Fruit fly (Drosophila melanogaster) S2 (cell line): ENCODE measurements around the gene Psn.

Source experiments
- CG8478 ChIP-seq: fragments of >200 bp; optimal IDR thresholded peaks from 2 replicates; lab custom pipeline; 2018
- CTCF ChIP-seq, 2 experiments: fragments of >200 bp; optimal IDR thresholded peaks; 2 replicates each; lab custom pipeline; 2018

DNA sequence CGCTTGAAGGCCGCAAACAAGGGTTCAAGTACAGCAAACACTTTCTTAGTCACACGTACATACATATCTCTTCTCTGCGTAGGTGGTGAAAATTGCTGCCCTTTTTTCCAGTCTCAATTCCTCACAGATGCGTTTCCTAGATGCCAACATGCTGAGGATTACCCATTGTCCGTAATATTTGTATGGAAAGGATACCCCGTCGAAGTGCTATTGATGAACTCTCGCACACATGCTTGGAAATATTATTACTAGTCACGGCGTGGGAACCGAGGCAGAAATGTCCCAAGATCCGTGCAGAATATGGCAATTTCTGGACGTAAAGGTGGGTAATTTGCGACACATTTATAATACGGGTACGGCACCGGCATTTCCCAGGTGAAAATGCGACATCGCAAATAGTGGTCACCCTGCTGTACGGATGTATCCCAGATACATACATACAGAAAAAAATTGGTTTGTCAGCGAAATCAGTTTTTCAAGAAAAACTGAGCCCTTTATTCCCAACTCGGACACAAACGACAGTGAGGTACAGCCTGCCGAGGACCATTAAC is 26.9 kb upstream of the Psn start:
- TF ChIP-seq CTCF (optimal IDR thresholded peaks at IDR 0.05; lab: Kevin White, UChicago), result no peak
- no peak for TF ChIP-seq CG8478 (lab: Kevin White, UChicago)
